Fruit fly (Drosophila melanogaster) whole organism: ENCODE data around the gene CG1529.

Source experiments
- CG8478 ChIP-seq: fragments of >200 bp; optimal IDR thresholded peaks from 2 replicates; lab custom pipeline; 2018; ENCODE audit warnings: inconsistent platforms
- Dll ChIP-seq: fragments of >200 bp; optimal IDR thresholded peaks from 2 replicates; lab custom pipeline; 2017
- EcR ChIP-seq, 2 experiments: fragments of >200 bp; optimal IDR thresholded peaks; 2 replicates each; lab custom pipeline; 2017; ENCODE audit warnings: missing biosample characterization in 2 of 2, missing genetic modification characterization in 2 of 2, missing genetic modification reagents in 2 of 2
- pan ChIP-seq: fragments of >200 bp; optimal IDR thresholded peaks from 2 replicates; lab custom pipeline; 2017
- psq ChIP-seq: fragments of >200 bp; optimal IDR thresholded peaks from 2 replicates; lab custom pipeline; 2017
- usp ChIP-seq: fragments of >200 bp; optimal IDR thresholded peaks from 2 replicates; lab custom pipeline; 2017; ENCODE audit warnings: missing biosample characterization, missing genetic modification characterization, mixed read lengths

Gene CG1529

dm6 chrX:21031819-21032261 lies at the start of gene CG1529:
CG1529 (minus strand) TSS chrX:21031950.
- TF ChIP-seq EcR (GFP tag; optimal IDR thresholded peaks at IDR 0.05; lab: Kevin White, UChicago) (no peak), psq (lab: Kevin White, UChicago) (no peak), pan (lab: Kevin White, UChicago) (no peak), Dll (no peak), usp (GFP tag; lab: Kevin White, UChicago) (no peak), CG8478 (no peak)

- TF ChIP-seq EcR (GFP tag; optimal IDR thresholded peaks at IDR 0.05; lab: Kevin White, UChicago) = no peak
- TF ChIP-seq psq (lab: Kevin White, UChicago) = no peak
- TF ChIP-seq CG8478 = no peak
- no peak for TF ChIP-seq Dll
- TF ChIP-seq usp (GFP tag; lab: Kevin White, UChicago) = no peak
- TF ChIP-seq pan (lab: Kevin White, UChicago) = no peak
These were observed 48.6 kb upstream of the CG1529 start for dm6 chrX:21080335-21080734.

dm6 chrX:21074329-21074708 lies 42.6 kb upstream of the CG1529 start:
- TF ChIP-seq Dll (no peak), EcR (GFP tag; optimal IDR thresholded peaks at IDR 0.05; lab: Kevin White, UChicago) (no peak), CG8478 (no peak), pan (lab: Kevin White, UChicago) (no peak), psq (lab: Kevin White, UChicago) (no peak), usp (GFP tag; lab: Kevin White, UChicago) (no peak)

- TF ChIP-seq usp (GFP tag; lab: Kevin White, UChicago) (no peak), pan (lab: Kevin White, UChicago) (no peak), CG8478 (no peak), psq (lab: Kevin White, UChicago) (no peak), Dll (no peak)
These were observed 42.0 kb upstream of the CG1529 start for dm6 chrX:21073641-21074328.

- TF ChIP-seq EcR (GFP tag; optimal IDR thresholded peaks at IDR 0.05; lab: Kevin White, UChicago) (peak in 1 of 2 experiments; percentile 13), pan (lab: Kevin White, UChicago) (no peak)
These were observed 41.2 kb upstream of the CG1529 start for dm6 chrX:21072953-21073352.

dm6 chrX:21071693-21072357 lies 40.1 kb upstream of the CG1529 start:
- TF ChIP-seq psq (lab: Kevin White, UChicago) (no peak), EcR (GFP tag; optimal IDR thresholded peaks at IDR 0.05; lab: Kevin White, UChicago) (peak; percentile 35 to 73)

- TF ChIP-seq pan (lab: Kevin White, UChicago) (no peak), CG8478 (no peak), Dll (no peak), usp (GFP tag; lab: Kevin White, UChicago) (no peak), psq (lab: Kevin White, UChicago) (no peak), EcR (GFP tag; optimal IDR thresholded peaks at IDR 0.05; lab: Kevin White, UChicago) (no peak)
These were observed 36.2 kb upstream of the CG1529 start for dm6 chrX:21067908-21068307.

- no peak for TF ChIP-seq EcR (GFP tag; optimal IDR thresholded peaks at IDR 0.05; lab: Kevin White, UChicago)
- no peak for TF ChIP-seq CG8478
- TF ChIP-seq Dll = no peak
- TF ChIP-seq psq (lab: Kevin White, UChicago) = no peak
- no peak for TF ChIP-seq usp (GFP tag; lab: Kevin White, UChicago)
- TF ChIP-seq pan (lab: Kevin White, UChicago) = no peak
These were observed 35.7 kb upstream of the CG1529 start, which contains the start of gene CG32512 for dm6 chrX:21067474-21067873. CG32512 (minus strand) TSS chrX:21067540.

- TF ChIP-seq Dll (no peak), psq (lab: Kevin White, UChicago) (no peak), CG8478 (no peak), usp (GFP tag; lab: Kevin White, UChicago) (no peak), pan (lab: Kevin White, UChicago) (no peak), EcR (GFP tag; optimal IDR thresholded peaks at IDR 0.05; lab: Kevin White, UChicago) (no peak)
These were observed 34.0 kb upstream of the CG1529 start for dm6 chrX:21065775-21066174.

dm6 chrX:21064927-21065326 lies 33.2 kb upstream of the CG1529 start:
- TF ChIP-seq CG8478 (no peak), pan (lab: Kevin White, UChicago) (no peak)

- TF ChIP-seq EcR (GFP tag; optimal IDR thresholded peaks at IDR 0.05; lab: Kevin White, UChicago) (no peak), psq (lab: Kevin White, UChicago) (no peak), usp (GFP tag; lab: Kevin White, UChicago) (no peak), CG8478 (peak; percentile 29), pan (lab: Kevin White, UChicago) (no peak), Dll (no peak)
These were observed 28.8 kb upstream of the CG1529 start for dm6 chrX:21060579-21060978.

dm6 chrX:21058991-21059390 lies 27.2 kb upstream of the CG1529 start:
- TF ChIP-seq Dll (no peak), psq (lab: Kevin White, UChicago) (no peak), usp (GFP tag; lab: Kevin White, UChicago) (no peak), pan (lab: Kevin White, UChicago) (no peak), EcR (GFP tag; optimal IDR thresholded peaks at IDR 0.05; lab: Kevin White, UChicago) (no peak), CG8478 (no peak)
